Worm (Caenorhabditis elegans) whole organism, L2 larva: ENCODE measurements around the gene npl-4.1.

Source experiments
- aly-2 ChIP-seq: fragments of 150-350 bp; optimal IDR thresholded peaks from 2 replicates; lab custom pipeline; 2014; ENCODE audit warnings: missing biosample characterization, missing genetic modification characterization
- blmp-1 ChIP-seq: sonication (generic microtip); optimal IDR thresholded peaks from 2 replicates; lab custom pipeline; 2017; ENCODE audit warnings: missing genetic modification characterization, mild to moderate bottlenecking, missing compliant biosample characterization, antibody characterized with exemption, moderate library complexity; ENCODE audit not compliant: insufficient read depth
- ceh-16 ChIP-seq: fragments of 150-350 bp; optimal IDR thresholded peaks from 2 replicates; lab custom pipeline; 2014; ENCODE audit warnings: missing biosample characterization, missing genetic modification characterization
- egl-27 ChIP-seq: sonication (generic microtip); optimal IDR thresholded peaks from 3 replicates; lab custom pipeline; 2017; ENCODE audit warnings: missing biosample characterization, missing genetic modification reagents, missing genetic modification characterization
- lin-13 ChIP-seq: fragments of 150-350 bp; optimal IDR thresholded peaks from 2 replicates; lab custom pipeline; 2014; ENCODE audit warnings: missing biosample characterization, missing genetic modification reagents, missing genetic modification characterization
- lin-39 ChIP-seq: fragments of 150-350 bp; optimal IDR thresholded peaks from 2 replicates; lab custom pipeline; 2014; ENCODE audit warnings: missing biosample characterization, missing genetic modification reagents, missing genetic modification characterization
- lsy-2 ChIP-seq, 2 experiments: fragments of 150-350 bp in 1 of 2; sonication (generic microtip) in 1 of 2; optimal IDR thresholded peaks; 2 replicates each; lab custom pipeline; 2014 to 2017; ENCODE audit warnings: missing biosample characterization in 2 of 2, missing genetic modification characterization in 2 of 2
- mab-5 ChIP-seq: fragments of 150-350 bp; optimal IDR thresholded peaks from 2 replicates; lab custom pipeline; 2014; ENCODE audit warnings: missing biosample characterization, missing genetic modification characterization
- nhr-11 ChIP-seq: fragments of 150-350 bp; optimal IDR thresholded peaks from 2 replicates; lab custom pipeline; 2014; ENCODE audit warnings: missing biosample characterization, missing genetic modification characterization
- nhr-12 ChIP-seq: fragments of 150-350 bp; optimal IDR thresholded peaks from 2 replicates; lab custom pipeline; 2014; ENCODE audit warnings: missing biosample characterization, missing genetic modification characterization
- nhr-77 ChIP-seq: fragments of 150-350 bp; optimal IDR thresholded peaks from 2 replicates; lab custom pipeline; 2014; ENCODE audit warnings: missing biosample characterization, missing genetic modification characterization
- peb-1 ChIP-seq: fragments of 150-350 bp; optimal IDR thresholded peaks from 2 replicates; lab custom pipeline; 2014; ENCODE audit warnings: missing biosample characterization, missing genetic modification characterization
- snpc-4 ChIP-seq: fragments of 150-350 bp; optimal IDR thresholded peaks from 2 replicates; lab custom pipeline; 2014; ENCODE audit warnings: missing biosample characterization, missing genetic modification characterization

ce11 chrII:5628326-5628818 is 2.8 kb upstream of the npl-4.1 start, which contains the start of gene F59E12.15:
- no peak for TF ChIP-seq lsy-2 (tag; optimal IDR thresholded peaks at IDR 0.05; lab: Kevin White, UChicago)
- no peak for TF ChIP-seq ceh-16 (tag; lab: Kevin White, UChicago)
- TF ChIP-seq blmp-1 (tag; lab: Kevin White, UChicago) = no peak
- TF ChIP-seq nhr-11 = no peak
- TF ChIP-seq nhr-77 (tag; lab: Kevin White, UChicago) = no peak
- TF ChIP-seq aly-2 = no peak
- TF ChIP-seq peb-1 (tag; lab: Kevin White, UChicago) = no peak
- no peak for TF ChIP-seq lin-13 (GFP tag; lab: Kevin White, UChicago)
- TF ChIP-seq egl-27 (tag; lab: Kevin White, UChicago) = no peak
- TF ChIP-seq mab-5 (tag; lab: Kevin White, UChicago) = no peak
- TF ChIP-seq nhr-12 (tag; lab: Kevin White, UChicago) = no peak
- no peak for TF ChIP-seq snpc-4 (tag; lab: Kevin White, UChicago)
- no peak for TF ChIP-seq lin-39 (tag; lab: Kevin White, UChicago)
